Worm (Caenorhabditis elegans) whole organism, L1 larva: Measurements from ENCODE around the gene nkb-2.

ENCODE experiments used
- C04F5.9 ChIP-seq: sonication (generic microtip); optimal IDR thresholded peaks from 2 replicates; lab custom pipeline; 2016; ENCODE audit warnings: missing genetic modification characterization, missing compliant biosample characterization
- Y116A8C.19 ChIP-seq: sonication (generic microtip); optimal IDR thresholded peaks from 2 replicates; lab custom pipeline; 2016; ENCODE audit warnings: missing compliant biosample characterization, missing genetic modification characterization, borderline replicate concordance
- aha-1 ChIP-seq: fragments of 150-350 bp; optimal IDR thresholded peaks from 2 replicates; lab custom pipeline; 2014; ENCODE audit warnings: missing biosample characterization, missing genetic modification characterization
- blmp-1 ChIP-seq: fragments of 150-350 bp; optimal IDR thresholded peaks from 2 replicates; lab custom pipeline; 2014; ENCODE audit warnings: missing biosample characterization, missing genetic modification characterization
- ceh-63 ChIP-seq: fragments of 200-800 bp; sonication (Bioruptor generic); optimal IDR thresholded peaks from 2 replicates; lab custom pipeline; 2018; ENCODE audit warnings: mild to moderate bottlenecking, missing genetic modification characterization, missing compliant biosample characterization
- ceh-8 ChIP-seq: fragments of 200-800 bp; sonication (Bioruptor generic); optimal IDR thresholded peaks from 2 replicates; lab custom pipeline; 2018; ENCODE audit warnings: mild to moderate bottlenecking, missing genetic modification characterization, moderate library complexity, missing compliant biosample characterization
- ceh-82 ChIP-seq, 3 experiments: fragments of 150-350 bp in 1 of 3; sonication (generic microtip) in 2 of 3; optimal IDR thresholded peaks; 2 replicates each; lab custom pipeline; 2014 to 2017; ENCODE audit warnings: missing biosample characterization in 3 of 3, missing genetic modification characterization in 3 of 3
- ces-1 ChIP-seq: fragments of 150-350 bp; optimal IDR thresholded peaks from 2 replicates; lab custom pipeline; 2014; ENCODE audit warnings: missing biosample characterization, missing genetic modification reagents, missing genetic modification characterization
- dsc-1 ChIP-seq: sonication (generic microtip); optimal IDR thresholded peaks from 2 replicates; lab custom pipeline; 2016; ENCODE audit warnings: mild to moderate bottlenecking, missing genetic modification characterization, missing compliant biosample characterization
- efl-1 ChIP-seq, 4 experiments: fragments of 150-350 bp; optimal IDR thresholded peaks in 3 of 4; peaks in 1 of 4; 1 replicate in 1 of 4; 2 replicates in 3 of 4; lab custom pipeline; 2014; ENCODE audit warnings: missing biosample characterization in 2 of 4, missing genetic modification characterization in 2 of 4, missing genetic modification reagents in 2 of 4
- efl-3 ChIP-seq: fragments of 200-800 bp; sonication (Bioruptor generic); optimal IDR thresholded peaks from 2 replicates; lab custom pipeline; 2018; ENCODE audit warnings: mild to moderate bottlenecking, missing genetic modification characterization, missing compliant biosample characterization
- elt-3 ChIP-seq, 6 experiments: fragments of 150-350 bp in 1 of 6; sonication (generic microtip); optimal IDR thresholded peaks; 2 replicates each; lab custom pipeline; 2017 to 2018; ENCODE audit warnings: missing biosample characterization in 6 of 6, missing genetic modification characterization in 6 of 6, inconsistent platforms in 1 of 6
- ets-5 ChIP-seq: fragments of 200-800 bp; sonication (Bioruptor generic); IDR thresholded peaks from 2 replicates; pipeline ENCODE4 v1.3.6; 2022; ENCODE audit warnings: missing genetic modification characterization, missing compliant biosample characterization
- fkh-10 ChIP-seq: sonication (generic microtip); optimal IDR thresholded peaks from 2 replicates; lab custom pipeline; 2017; ENCODE audit warnings: missing biosample characterization, missing genetic modification reagents, missing genetic modification characterization
- fkh-4 ChIP-seq: sonication (generic microtip); optimal IDR thresholded peaks from 2 replicates; lab custom pipeline; 2016; ENCODE audit warnings: missing compliant biosample characterization, missing genetic modification characterization, borderline replicate concordance
- grh-1 ChIP-seq: fragments of 200-800 bp; sonication (Bioruptor generic); IDR thresholded peaks from 2 replicates; pipeline ENCODE4 v1.3.6; 2022; ENCODE audit warnings: missing genetic modification reagents, missing genetic modification characterization, missing compliant biosample characterization
- irx-1 ChIP-seq: sonication (generic microtip); optimal IDR thresholded peaks from 2 replicates; lab custom pipeline; 2016; ENCODE audit warnings: missing genetic modification characterization, missing compliant biosample characterization
- lin-13 ChIP-seq: fragments of 150-350 bp; optimal IDR thresholded peaks from 2 replicates; lab custom pipeline; 2014; ENCODE audit warnings: missing biosample characterization, missing genetic modification reagents, missing genetic modification characterization
- lin-14 ChIP-seq: fragments of 200-800 bp; sonication (Bioruptor generic); optimal IDR thresholded peaks from 2 replicates; lab custom pipeline; 2018; ENCODE audit warnings: mild to moderate bottlenecking, missing genetic modification characterization, moderate library complexity, missing compliant biosample characterization
- mdl-1 ChIP-seq, 2 experiments: fragments of 150-350 bp; optimal IDR thresholded peaks; 2 replicates each; lab custom pipeline; 2014 to 2017; ENCODE audit warnings: missing biosample characterization in 2 of 2, missing genetic modification characterization in 2 of 2, inconsistent platforms in 1 of 2
- mef-2 ChIP-seq: fragments of 150-350 bp; optimal IDR thresholded peaks from 2 replicates; lab custom pipeline; 2014; ENCODE audit warnings: missing biosample characterization, missing genetic modification characterization
- mep-1 ChIP-seq: fragments of 150-350 bp; optimal IDR thresholded peaks from 2 replicates; lab custom pipeline; 2014; ENCODE audit warnings: missing biosample characterization, missing genetic modification characterization
- nhr-11 ChIP-seq: fragments of 150-350 bp; optimal IDR thresholded peaks from 2 replicates; lab custom pipeline; 2014; ENCODE audit warnings: missing biosample characterization, missing genetic modification characterization
- nhr-12 ChIP-seq: sonication (generic microtip); optimal IDR thresholded peaks from 2 replicates; lab custom pipeline; 2017; ENCODE audit warnings: missing biosample characterization, missing genetic modification characterization
- nhr-20 ChIP-seq: sonication (generic microtip); optimal IDR thresholded peaks from 2 replicates; lab custom pipeline; 2016; ENCODE audit warnings: mild to moderate bottlenecking, missing genetic modification characterization, missing compliant biosample characterization
- nhr-47 ChIP-seq: sonication (generic microtip); optimal IDR thresholded peaks from 2 replicates; lab custom pipeline; 2016; ENCODE audit warnings: mild to moderate bottlenecking, missing genetic modification characterization, moderate library complexity, missing compliant biosample characterization
- nhr-71 ChIP-seq: sonication (generic microtip); optimal IDR thresholded peaks from 2 replicates; lab custom pipeline; 2016; ENCODE audit warnings: mild to moderate bottlenecking, missing genetic modification characterization, moderate library complexity, missing compliant biosample characterization
- nhr-77 ChIP-seq: fragments of 150-350 bp; optimal IDR thresholded peaks from 2 replicates; lab custom pipeline; 2014; ENCODE audit warnings: missing biosample characterization, missing genetic modification characterization
- nhr-85 ChIP-seq: sonication (generic microtip); peaks from one replicate; lab custom pipeline; 2016; ENCODE audit warnings: missing genetic modification characterization, inconsistent platforms, missing compliant biosample characterization
- pag-3 ChIP-seq: sonication (generic microtip); optimal IDR thresholded peaks from 2 replicates; lab custom pipeline; 2017; ENCODE audit warnings: missing genetic modification characterization, mild to moderate bottlenecking, missing compliant biosample characterization, antibody characterized with exemption, borderline replicate concordance; ENCODE audit not compliant: insufficient read depth
- pax-3 ChIP-seq: fragments of 200-800 bp; sonication (Bioruptor generic); optimal IDR thresholded peaks from 2 replicates; lab custom pipeline; 2018; ENCODE audit warnings: mild to moderate bottlenecking, missing genetic modification characterization, moderate library complexity, missing compliant biosample characterization
- snu-23 ChIP-seq: sonication (generic microtip); optimal IDR thresholded peaks from 2 replicates; lab custom pipeline; 2016; ENCODE audit warnings: missing genetic modification characterization, missing compliant biosample characterization
- swsn-7 ChIP-seq: sonication (generic microtip); optimal IDR thresholded peaks from 2 replicates; lab custom pipeline; 2016; ENCODE audit warnings: missing genetic modification characterization, missing compliant biosample characterization
- unc-30 ChIP-seq: sonication (generic microtip); optimal IDR thresholded peaks from 2 replicates; lab custom pipeline; 2017; ENCODE audit warnings: missing biosample characterization, missing genetic modification characterization
- unc-62 ChIP-seq: fragments of 150-350 bp; optimal IDR thresholded peaks from 2 replicates; lab custom pipeline; 2014; ENCODE audit warnings: missing biosample characterization, missing genetic modification reagents, missing genetic modification characterization
- unc-86 ChIP-seq: sonication (generic microtip); optimal IDR thresholded peaks from 2 replicates; lab custom pipeline; 2016; ENCODE audit warnings: missing genetic modification characterization, missing compliant biosample characterization

nkb-2 gene

DNA sequence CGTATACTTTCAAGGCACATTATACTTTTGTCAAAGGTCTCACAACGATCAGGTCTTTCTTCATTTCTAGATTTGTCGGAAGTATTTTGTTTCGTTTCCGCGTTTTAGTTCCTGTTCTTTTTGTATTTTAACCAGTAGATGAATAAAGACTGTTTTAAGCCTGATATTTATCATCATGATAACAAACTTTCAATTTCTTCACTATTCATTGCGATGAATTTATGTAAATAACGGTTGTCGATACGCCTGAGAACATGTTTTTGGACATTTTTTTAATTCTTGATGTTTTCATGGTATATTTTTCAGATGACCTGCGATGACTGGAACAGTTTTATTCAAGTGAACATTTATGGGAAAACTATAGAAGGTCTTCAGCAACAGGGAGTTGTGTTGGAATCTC, 32.3 kb upstream of the nkb-2 start, which contains the start of gene zim-3:
Gene zim-3 (plus strand): TSS at position 301 of the 400 bp plus-strand sequence.
- TF ChIP-seq blmp-1 (no peak), irx-1 (tag; lab: Kevin White, UChicago) (no peak), C04F5.9 (tag; lab: Kevin White, UChicago) (no peak), pax-3 (tag; lab: Kevin White, UChicago) (no peak), ceh-63 (no peak), nhr-77 (tag; lab: Kevin White, UChicago) (no peak)

DNA sequence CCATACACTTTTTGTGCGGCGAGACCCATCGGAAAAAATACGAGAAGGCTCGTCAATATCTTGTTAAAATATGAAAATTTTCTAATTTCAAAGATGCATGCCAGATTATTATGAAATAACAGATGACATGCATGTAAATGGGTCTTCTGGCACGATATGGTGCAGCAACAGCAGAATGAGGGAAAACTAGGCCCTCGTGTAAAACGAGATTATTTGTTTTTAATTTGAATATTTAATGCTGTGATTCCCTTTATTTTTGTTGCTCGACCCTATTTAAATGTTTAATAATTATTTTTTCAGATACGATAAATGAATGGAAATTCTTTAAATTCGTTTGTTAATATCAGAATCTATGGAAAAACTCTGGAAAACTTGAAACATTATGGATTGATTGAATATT, 29.1 kb upstream of the nkb-2 start, which contains the start of gene him-8:
Gene him-8 (plus strand): TSS at position 301 of the 400 bp plus-strand sequence.
- TF ChIP-seq swsn-7 (tag; lab: Kevin White, UChicago) (no peak), nhr-71 (no peak), mdl-1 (tag; optimal IDR thresholded peaks at IDR 0.05; lab: Kevin White, UChicago) (no peak), snu-23 (GFP tag; lab: Kevin White, UChicago) (no peak), fkh-4 (tag; lab: Kevin White, UChicago) (no peak)

DNA sequence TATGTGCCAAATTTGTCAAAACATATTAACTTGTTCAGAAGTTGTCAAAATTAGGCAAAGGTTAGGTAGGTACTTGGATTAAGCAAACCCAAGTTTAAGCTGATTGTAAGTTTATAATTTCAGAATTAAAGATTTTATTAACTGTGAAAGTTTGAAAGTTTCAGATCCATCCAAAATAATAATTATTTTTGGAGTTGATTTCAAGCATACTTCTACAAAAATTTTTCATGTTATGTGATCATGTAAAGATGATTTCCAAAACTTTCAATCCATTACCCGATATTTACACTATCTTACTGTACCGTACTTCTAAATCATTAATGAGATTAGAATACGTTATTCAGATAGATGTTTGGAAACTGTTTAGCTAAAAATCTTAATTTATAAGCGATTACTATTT, 26.1 kb upstream of the nkb-2 start:
- TF ChIP-seq ceh-8 (GFP tag; lab: Kevin White, UChicago) (no peak), efl-3 (GFP tag; lab: Kevin White, UChicago) (no peak), nhr-20 (tag; lab: Kevin White, UChicago) (no peak), mep-1 (tag; lab: Kevin White, UChicago) (no peak), pag-3 (no peak), unc-30 (tag; lab: Kevin White, UChicago) (no peak), unc-62 (GFP tag; lab: Kevin White, UChicago) (no peak), nhr-11 (tag; lab: Kevin White, UChicago) (no peak), efl-1 (optimal IDR thresholded peaks at IDR 0.05; lab: Kevin White, UChicago) (no peak), efl-1 (GFP tag; optimal IDR thresholded peaks at IDR 0.05 in 1 of 2; lab: Kevin White, UChicago) (no peak), nhr-85 (tag; lab: Kevin White, UChicago) (no peak), elt-3 (tag; optimal IDR thresholded peaks at IDR 0.05; lab: Kevin White, UChicago) (no peak)

DNA sequence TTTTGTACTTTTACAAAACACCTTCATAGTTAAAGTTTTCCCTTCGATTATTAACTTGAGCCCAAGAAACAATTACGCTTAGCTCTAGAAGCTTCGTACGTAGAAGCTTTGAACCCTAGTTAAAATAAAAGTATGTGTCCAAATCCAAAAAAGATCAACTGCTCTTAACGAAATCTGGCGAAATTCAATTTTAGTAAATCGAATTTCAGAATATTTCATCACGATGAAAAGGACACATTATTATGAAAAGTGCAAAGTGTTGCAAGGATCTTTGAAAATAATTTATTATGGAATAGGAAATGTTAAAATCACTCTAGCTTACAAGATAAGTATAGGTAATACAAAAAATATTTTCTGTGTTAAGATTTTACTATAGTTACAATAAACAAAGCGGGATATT, 25.4 kb upstream of the nkb-2 start:
- TF ChIP-seq ces-1 (GFP tag; lab: Kevin White, UChicago) = peak; percentile 28
- peak; percentile 83 for TF ChIP-seq fkh-10
- TF ChIP-seq aha-1 (tag; lab: Kevin White, UChicago) = no peak
- no peak for TF ChIP-seq ets-5
- no peak for TF ChIP-seq nhr-12
- TF ChIP-seq nhr-85 (tag; lab: Kevin White, UChicago) = no peak
- TF ChIP-seq lin-14 (GFP tag; lab: Kevin White, UChicago) = peak; percentile 45

DNA sequence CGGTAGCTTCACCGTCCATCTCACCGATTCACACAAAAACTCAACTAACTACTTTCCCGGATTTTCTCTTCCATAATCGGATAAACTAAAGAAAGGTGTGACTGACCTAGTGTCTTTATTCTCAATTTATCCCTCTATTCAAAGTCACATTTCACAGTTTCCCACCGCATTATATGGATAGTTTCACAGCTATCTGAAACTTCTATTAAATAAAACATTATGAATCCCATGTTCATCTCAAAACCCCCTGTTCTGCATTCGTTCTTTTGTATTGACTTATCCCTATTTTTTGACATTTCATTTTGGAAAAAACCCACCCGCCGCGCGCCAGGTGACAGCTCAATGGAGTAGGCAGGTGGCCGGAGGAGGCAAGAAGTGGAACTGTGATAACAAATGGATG, 22.9 kb upstream of the nkb-2 start:
- peak; percentile 35 for TF ChIP-seq lin-14 (GFP tag; lab: Kevin White, UChicago)
- TF ChIP-seq blmp-1 = peak; percentile 8
- no peak for TF ChIP-seq swsn-7 (tag; lab: Kevin White, UChicago)
- no peak for TF ChIP-seq irx-1 (tag; lab: Kevin White, UChicago)

DNA sequence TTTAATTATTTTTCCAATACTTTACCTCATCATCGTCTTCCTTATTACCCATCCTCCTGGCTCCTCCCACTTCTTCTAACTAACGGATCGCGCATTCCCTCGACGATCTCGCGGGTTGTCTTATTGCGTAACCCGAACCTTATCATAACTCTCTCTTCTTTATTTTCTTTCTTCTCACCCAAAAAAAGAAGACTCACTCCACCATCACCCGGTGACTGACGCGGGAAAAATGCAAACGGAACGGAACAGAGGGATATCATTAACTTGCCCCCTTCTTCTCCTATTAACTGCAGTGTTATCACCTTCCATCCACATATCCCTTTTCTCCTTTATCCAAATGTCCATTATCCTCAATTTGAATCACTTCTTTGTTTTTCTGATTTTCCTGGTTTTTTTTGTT, 20.7 kb upstream of the nkb-2 start:
- TF ChIP-seq blmp-1 = peak; percentile 94
- peak; percentile 13 for TF ChIP-seq lin-14 (GFP tag; lab: Kevin White, UChicago)
- no peak for TF ChIP-seq dsc-1 (tag; lab: Kevin White, UChicago)

DNA sequence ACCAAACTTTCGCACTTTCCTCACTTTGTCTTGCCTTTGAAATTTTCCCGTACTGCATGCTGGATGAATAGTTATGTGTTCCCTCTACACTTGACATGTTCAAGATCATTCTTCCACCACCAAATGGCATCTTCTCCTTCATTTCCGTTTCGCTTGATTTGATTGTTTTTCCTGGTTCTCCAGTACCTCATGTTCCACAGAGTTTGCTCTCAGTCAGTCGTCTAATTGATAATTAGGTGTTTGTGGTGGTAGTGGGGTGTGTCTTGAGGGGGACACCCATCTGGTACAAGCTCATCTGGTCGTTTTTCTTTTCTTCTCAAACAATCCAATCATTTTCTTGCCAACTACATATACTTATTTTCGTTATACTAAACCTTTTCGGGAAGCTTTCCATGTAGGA, 19.7 kb upstream of the nkb-2 start:
- no peak for TF ChIP-seq ets-5
- no peak for TF ChIP-seq elt-3 (tag; optimal IDR thresholded peaks at IDR 0.05; lab: Kevin White, UChicago)
- TF ChIP-seq nhr-11 (tag; lab: Kevin White, UChicago) = no peak
- no peak for TF ChIP-seq efl-1 (optimal IDR thresholded peaks at IDR 0.05; lab: Kevin White, UChicago)
- TF ChIP-seq efl-1 (GFP tag; optimal IDR thresholded peaks at IDR 0.05 in 1 of 2; lab: Kevin White, UChicago) = peak in 1 of 2 experiments; percentile 81
- TF ChIP-seq blmp-1 = peak; percentile 15
- no peak for TF ChIP-seq swsn-7 (tag; lab: Kevin White, UChicago)
- TF ChIP-seq unc-30 (tag; lab: Kevin White, UChicago) = no peak
- TF ChIP-seq unc-86 (tag; lab: Kevin White, UChicago) = no peak
- TF ChIP-seq nhr-47 (tag; lab: Kevin White, UChicago) = no peak
- no peak for TF ChIP-seq Y116A8C.19 (tag; lab: Kevin White, UChicago)
- TF ChIP-seq ceh-82 (tag; optimal IDR thresholded peaks at IDR 0.05; lab: Kevin White, UChicago) = no peak
- TF ChIP-seq grh-1 (GFP tag; lab: Robert Waterston, UW) = no peak
- TF ChIP-seq lin-13 (GFP tag; lab: Kevin White, UChicago) = no peak
- TF ChIP-seq mef-2 (tag; lab: Kevin White, UChicago) = no peak
- TF ChIP-seq nhr-12 = no peak
- TF ChIP-seq, all 84 proteins: peak for 2
